Worm (Caenorhabditis elegans) whole organism, young adult: ENCODE results near the gene rbm-39.

Experiments
- B0019.2 ChIP-seq: fragments of 200-800 bp; sonication (Bioruptor generic); conservative IDR thresholded peaks from 2 replicates; pipeline ENCODE4 v1.3.6; 2022; ENCODE audit warnings: missing genetic modification reagents, missing genetic modification characterization, missing compliant biosample characterization
- B0035.1 ChIP-seq: sonication (generic microtip); optimal IDR thresholded peaks from 2 replicates; lab custom pipeline; 2016; ENCODE audit warnings: missing genetic modification characterization, mild to moderate bottlenecking, missing compliant biosample characterization, missing genotype, missing genetic modification reagents
- F33H1.4 ChIP-seq: fragments of 200-800 bp; sonication (Bioruptor generic); IDR thresholded peaks from 2 replicates; pipeline ENCODE4 v1.3.6; 2022; ENCODE audit warnings: missing genetic modification reagents, missing genetic modification characterization, missing compliant biosample characterization
- F49E8.2 ChIP-seq: sonication (generic microtip); optimal IDR thresholded peaks from 3 replicates; lab custom pipeline; 2017; ENCODE audit warnings: missing genetic modification characterization, mild to moderate bottlenecking, missing compliant biosample characterization, antibody characterized with exemption, moderate library complexity; ENCODE audit not compliant: insufficient read depth
- F57C9.4 ChIP-seq: sonication (generic microtip); optimal IDR thresholded peaks from 2 replicates; lab custom pipeline; 2017; ENCODE audit warnings: mild to moderate bottlenecking, missing genetic modification characterization, missing compliant biosample characterization
- Y56A3A.18 ChIP-seq: fragments of 200-800 bp; sonication (Bioruptor generic); IDR thresholded peaks from 2 replicates; pipeline ENCODE4 v1.3.6; 2022; ENCODE audit warnings: missing genetic modification reagents, missing genetic modification characterization, missing compliant biosample characterization
- Y95B8A.8 ChIP-seq: fragments of 200-800 bp; sonication (Bioruptor generic); IDR thresholded peaks from 2 replicates; pipeline ENCODE4 v1.3.6; 2022; ENCODE audit warnings: missing genetic modification reagents, missing genetic modification characterization, missing compliant biosample characterization
- akir-1 ChIP-seq: fragments of 200-800 bp; sonication (Bioruptor generic); optimal IDR thresholded peaks from 2 replicates; lab custom pipeline; 2018; ENCODE audit warnings: mild to moderate bottlenecking, missing genetic modification characterization, moderate library complexity, missing compliant biosample characterization
- atf-7 ChIP-seq: sonication (generic microtip); optimal IDR thresholded peaks from 2 replicates; lab custom pipeline; 2017; ENCODE audit warnings: mild to moderate bottlenecking, missing genetic modification characterization, missing compliant biosample characterization
- attf-3 ChIP-seq: fragments of 200-800 bp; sonication (Bioruptor generic); conservative IDR thresholded peaks from 2 replicates; pipeline ENCODE4 v1.3.6; 2022; ENCODE audit warnings: missing genetic modification reagents, missing genetic modification characterization, missing compliant biosample characterization
- attf-5 ChIP-seq: fragments of 200-800 bp; sonication (Bioruptor generic); optimal IDR thresholded peaks from 2 replicates; lab custom pipeline; 2018; ENCODE audit warnings: mild to moderate bottlenecking, missing genetic modification characterization, missing compliant biosample characterization
- bed-1 ChIP-seq: fragments of 200-800 bp; sonication (Bioruptor generic); IDR thresholded peaks from 2 replicates; pipeline ENCODE4 v1.3.6; 2022; ENCODE audit warnings: missing genetic modification reagents, missing genetic modification characterization, missing compliant biosample characterization
- cebp-1 ChIP-seq, 2 experiments: fragments of 200-800 bp in 1 of 2; sonication (Bioruptor generic) in 1 of 2; sonication (generic microtip) in 1 of 2; IDR thresholded peaks in 1 of 2; optimal IDR thresholded peaks in 1 of 2; 2 replicates each; pipeline versions ENCODE4 v1.3.6 to Lab custom; 2017 to 2022; ENCODE audit warnings: missing compliant biosample characterization in 2 of 2, missing genetic modification characterization in 2 of 2, mild to moderate bottlenecking in 1 of 2, missing genetic modification reagents in 1 of 2, moderate library complexity in 1 of 2
- chd-7 ChIP-seq: sonication (generic microtip); optimal IDR thresholded peaks from 2 replicates; lab custom pipeline; 2016; ENCODE audit warnings: mild to moderate bottlenecking, missing genetic modification characterization, moderate library complexity, missing compliant biosample characterization
- dox-1 ChIP-seq: fragments of 200-800 bp; sonication (Bioruptor generic); IDR thresholded peaks from 2 replicates; pipeline ENCODE4 v1.3.6; 2022; ENCODE audit warnings: missing genetic modification reagents, missing genetic modification characterization, missing compliant biosample characterization
- egrh-3 ChIP-seq: fragments of 200-800 bp; sonication (Bioruptor generic); IDR thresholded peaks from 2 replicates; pipeline ENCODE4 v1.3.6; 2022; ENCODE audit warnings: missing genetic modification reagents, missing genetic modification characterization, missing compliant biosample characterization
- ekl-4 ChIP-seq: fragments of 200-800 bp; sonication (Bioruptor generic); IDR thresholded peaks from 2 replicates; pipeline ENCODE4 v1.3.6; 2022; ENCODE audit warnings: missing genetic modification reagents, missing genetic modification characterization, missing compliant biosample characterization
- him-1 ChIP-seq: sonication (generic microtip); optimal IDR thresholded peaks from 2 replicates; lab custom pipeline; 2016; ENCODE audit warnings: missing genotype, missing genetic modification reagents, missing genetic modification characterization, missing compliant biosample characterization
- let-526 ChIP-seq: fragments of 200-800 bp; sonication (Bioruptor generic); IDR thresholded peaks from 2 replicates; pipeline ENCODE4 v1.3.6; 2022; ENCODE audit warnings: missing genetic modification reagents, missing genetic modification characterization, missing compliant biosample characterization
- lin-35 ChIP-seq, 3 experiments: fragments of 150-350 bp in 2 of 3; sonication (generic microtip) in 1 of 3; optimal IDR thresholded peaks; 2 replicates each; lab custom pipeline; 2014 to 2018; ENCODE audit warnings: missing biosample characterization in 3 of 3, missing genetic modification characterization in 3 of 3, missing genetic modification reagents in 3 of 3
- lin-54 ChIP-seq: fragments of 200-800 bp; sonication (Bioruptor generic); optimal IDR thresholded peaks from 2 replicates; lab custom pipeline; 2018; ENCODE audit warnings: mild to moderate bottlenecking, missing genetic modification characterization, missing compliant biosample characterization
- lir-1 ChIP-seq: fragments of 200-800 bp; sonication (Bioruptor generic); conservative IDR thresholded peaks from 2 replicates; pipeline ENCODE4 v1.3.6; 2022; ENCODE audit warnings: missing genetic modification reagents, missing genetic modification characterization, missing compliant biosample characterization
- lsl-1 ChIP-seq: fragments of 200-800 bp; sonication (Bioruptor generic); optimal IDR thresholded peaks from 2 replicates; lab custom pipeline; 2018; ENCODE audit warnings: mild to moderate bottlenecking, missing genetic modification characterization, moderate library complexity, missing compliant biosample characterization
- madf-10 ChIP-seq: sonication (generic microtip); optimal IDR thresholded peaks from 2 replicates; lab custom pipeline; 2016; ENCODE audit warnings: mild to moderate bottlenecking, missing genetic modification characterization, missing compliant biosample characterization
- madf-3 ChIP-seq: fragments of 200-800 bp; sonication (Bioruptor generic); IDR thresholded peaks from 2 replicates; pipeline ENCODE4 v1.3.6; 2022; ENCODE audit warnings: missing genetic modification reagents, missing genetic modification characterization, missing compliant biosample characterization
- madf-6 ChIP-seq: fragments of 200-800 bp; sonication (Bioruptor generic); IDR thresholded peaks from 2 replicates; pipeline ENCODE4 v1.3.6; 2022; ENCODE audit warnings: missing genetic modification reagents, missing genetic modification characterization, missing compliant biosample characterization
- mcd-1 ChIP-seq: fragments of 200-800 bp; sonication (Bioruptor generic); IDR thresholded peaks from 2 replicates; pipeline ENCODE4 v1.3.6; 2022; ENCODE audit warnings: missing genetic modification reagents, missing genetic modification characterization, missing compliant biosample characterization
- rpc-1 ChIP-seq, 2 experiments: fragments of 150-350 bp in 1 of 2; sonication (generic microtip) in 1 of 2; optimal IDR thresholded peaks; 2 replicates each; lab custom pipeline; 2014 to 2018; ENCODE audit warnings: missing biosample characterization in 1 of 2, missing genetic modification characterization in 1 of 2, missing genetic modification reagents in 1 of 2, missing genotype in 1 of 2
- xnd-1 ChIP-seq: sonication (generic microtip); optimal IDR thresholded peaks from 2 replicates; lab custom pipeline; 2016; ENCODE audit warnings: missing genotype, missing genetic modification reagents, missing genetic modification characterization, missing compliant biosample characterization
- zfh-2 ChIP-seq: fragments of 200-800 bp; sonication (Bioruptor generic); conservative IDR thresholded peaks from 2 replicates; pipeline ENCODE4 v1.3.6; 2022; ENCODE audit warnings: missing genetic modification reagents, missing genetic modification characterization, missing compliant biosample characterization
- ztf-22 ChIP-seq: fragments of 200-800 bp; sonication (Bioruptor generic); optimal IDR thresholded peaks from 2 replicates; lab custom pipeline; 2018; ENCODE audit warnings: mild to moderate bottlenecking, missing genetic modification characterization, moderate library complexity, missing compliant biosample characterization
- ztf-25 ChIP-seq: fragments of 200-800 bp; sonication (Bioruptor generic); IDR thresholded peaks from 2 replicates; pipeline ENCODE4 v1.3.6; 2022; ENCODE audit warnings: missing genetic modification reagents, missing genetic modification characterization, missing compliant biosample characterization
- ztf-3 ChIP-seq: fragments of 200-800 bp; sonication (Bioruptor generic); optimal IDR thresholded peaks from 2 replicates; lab custom pipeline; 2018; ENCODE audit warnings: mild to moderate bottlenecking, missing genetic modification characterization, missing compliant biosample characterization

rbm-39 gene

ce11 chrIV:1045683-1046082, 33.3 kb downstream of the rbm-39 start, which contains the start of gene srx-12 (continued):
- no peak for TF ChIP-seq bed-1 (GFP tag; lab: Robert Waterston, UW)

DNA sequence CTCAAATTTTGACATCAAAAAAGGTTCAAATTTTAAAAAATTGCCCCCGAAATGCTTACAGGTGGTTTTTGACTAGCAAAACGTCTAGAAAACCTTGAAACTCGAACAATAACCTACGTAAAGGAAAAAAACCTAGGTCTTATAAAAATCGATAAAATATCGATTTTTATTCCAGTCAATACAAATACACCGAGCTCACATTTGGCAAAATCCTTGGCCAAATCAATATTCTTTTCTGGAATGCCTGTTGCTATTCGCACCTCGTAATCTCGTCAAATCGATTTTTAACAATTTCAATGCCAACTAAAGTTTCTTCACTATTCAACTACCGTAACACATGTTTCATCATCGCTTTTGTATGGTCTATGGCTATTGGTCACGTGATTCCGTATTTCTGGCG, 34.6 kb downstream of the rbm-39 start:
- TF ChIP-seq Y95B8A.8 (GFP tag; lab: Robert Waterston, UW) (no peak), akir-1 (GFP tag; lab: Kevin White, UChicago) (no peak), lsl-1 (no peak), chd-7 (tag; lab: Kevin White, UChicago) (no peak), bed-1 (GFP tag; lab: Robert Waterston, UW) (no peak), attf-5 (no peak), B0035.1 (no peak), F49E8.2 (no peak), Y56A3A.18 (GFP tag; lab: Robert Waterston, UW) (no peak), him-1 (tag; lab: Kevin White, UChicago) (no peak)

DNA sequence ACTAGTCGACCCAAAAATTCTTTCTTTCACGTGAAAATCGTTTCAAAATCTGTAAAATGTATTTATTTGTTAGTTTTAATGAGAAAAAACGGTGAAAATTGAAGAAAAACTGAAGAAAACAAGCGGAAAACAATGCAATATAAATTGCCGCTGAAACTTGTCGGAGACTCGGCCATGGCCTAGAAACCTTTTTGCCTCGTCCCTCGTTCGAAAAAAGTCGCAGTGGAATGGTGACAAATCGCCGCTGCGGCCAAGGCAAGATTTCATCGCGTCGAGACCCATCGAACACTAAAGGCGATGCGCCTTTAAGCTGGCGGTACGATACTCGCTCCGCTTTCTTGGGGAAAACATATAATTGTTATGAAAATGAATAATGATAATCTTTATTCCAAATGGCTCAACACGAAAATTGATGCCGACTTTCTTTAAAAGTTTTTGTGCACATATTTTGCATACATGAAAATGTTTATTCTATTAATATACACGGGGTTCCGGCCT, 39.3 kb downstream of the rbm-39 start, which contains the start of gene Y55F3AM.21:
Gene Y55F3AM.21 (minus strand): TSS at position 51 of the 498 bp plus-strand sequence.
- TF ChIP-seq madf-6 (GFP tag; lab: Robert Waterston, UW) (peak; percentile 64), attf-3 (GFP tag; lab: Robert Waterston, UW) (0 out of 2 replicates have a peak, but pooled peaks have one; percentile 24), xnd-1 (peak; percentile 61), F33H1.4 (peak; percentile 75), lsl-1 (peak; percentile 40)

- TF ChIP-seq lir-1 (GFP tag; lab: Robert Waterston, UW) (no peak), egrh-3 (peak; percentile 77; the same call in 1 of the 2 replicates), zfh-2 (GFP tag; lab: Robert Waterston, UW) (peak; percentile 85)
- TF ChIP-seq, all 124 proteins: peak for 2
Observed at ce11 chrIV:1053989-1054388, 41.6 kb downstream of the rbm-39 start.

- TF ChIP-seq ztf-22 (no peak), attf-3 (GFP tag; lab: Robert Waterston, UW) (peak; percentile 96), mcd-1 (GFP tag; lab: Robert Waterston, UW) (peak; percentile 19; the same call in 1 of the 2 replicates), lin-35 (GFP tag; optimal IDR thresholded peaks at IDR 0.05; lab: Kevin White, UChicago) (peak in 1 of 3 experiments; percentile 40)
Observed at ce11 chrIV:1054736-1055135, 42.3 kb downstream of the rbm-39 start, which contains the start of gene dcap-1. Gene dcap-1, minus strand, starts transcription at chrIV:1054794.

ce11 chrIV:1055734-1056133, 43.3 kb downstream of the rbm-39 start:
- TF ChIP-seq B0035.1: no peak
- no peak for TF ChIP-seq madf-10 (tag; lab: Kevin White, UChicago)
- no peak for TF ChIP-seq ztf-25 (GFP tag; lab: Robert Waterston, UW)
- peak; percentile 12; the same call in 1 of the 2 replicates for TF ChIP-seq dox-1 (GFP tag; lab: Robert Waterston, UW)
- peak; percentile 85 for TF ChIP-seq zfh-2 (GFP tag; lab: Robert Waterston, UW)
- TF ChIP-seq ekl-4 (GFP tag; lab: Robert Waterston, UW): no peak
- no peak for TF ChIP-seq lin-54 (GFP tag; lab: Kevin White, UChicago)
- TF ChIP-seq Y95B8A.8 (GFP tag; lab: Robert Waterston, UW): no peak
- no peak for TF ChIP-seq rpc-1 (optimal IDR thresholded peaks at IDR 0.05; lab: Kevin White, UChicago)
- no peak for TF ChIP-seq rpc-1 (tag; optimal IDR thresholded peaks at IDR 0.05; lab: Kevin White, UChicago)
- no peak for TF ChIP-seq ztf-3 (GFP tag; lab: Kevin White, UChicago)
- no peak for TF ChIP-seq atf-7 (tag; lab: Kevin White, UChicago)
- peak; percentile 66; the same call in 1 of the 2 replicates for TF ChIP-seq egrh-3
- TF ChIP-seq cebp-1 (GFP tag; IDR thresholded peaks at IDR 0.05; lab: Robert Waterston, UW): no peak
- TF ChIP-seq cebp-1 (tag; optimal IDR thresholded peaks at IDR 0.05; lab: Kevin White, UChicago): no peak
- TF ChIP-seq F57C9.4 (tag; lab: Kevin White, UChicago): no peak
- TF ChIP-seq lin-35 (GFP tag; optimal IDR thresholded peaks at IDR 0.05; lab: Kevin White, UChicago): no peak
- no peak for TF ChIP-seq mcd-1 (GFP tag; lab: Robert Waterston, UW)
- no peak for TF ChIP-seq B0019.2
- no peak for TF ChIP-seq madf-3 (GFP tag; lab: Robert Waterston, UW)
- no peak for TF ChIP-seq him-1 (tag; lab: Kevin White, UChicago)
- no peak for TF ChIP-seq let-526
- TF ChIP-seq chd-7 (tag; lab: Kevin White, UChicago): no peak
